Worm (Caenorhabditis elegans) whole organism, L2 larva: Measurements from ENCODE around the gene ttbk-8.1.

ENCODE experiments used
- alr-1 ChIP-seq: fragments of 150-350 bp; optimal IDR thresholded peaks from 2 replicates; lab custom pipeline; 2014; ENCODE audit warnings: missing biosample characterization, missing genetic modification characterization
- dmd-4 ChIP-seq: sonication (generic microtip); optimal IDR thresholded peaks from 2 replicates; lab custom pipeline; 2017; ENCODE audit warnings: missing biosample characterization, missing genetic modification characterization
- egl-27 ChIP-seq: sonication (generic microtip); optimal IDR thresholded peaks from 3 replicates; lab custom pipeline; 2017; ENCODE audit warnings: missing biosample characterization, missing genetic modification reagents, missing genetic modification characterization
- lsy-2 ChIP-seq, 2 experiments: fragments of 150-350 bp in 1 of 2; sonication (generic microtip) in 1 of 2; optimal IDR thresholded peaks; 2 replicates each; lab custom pipeline; 2014 to 2017; ENCODE audit warnings: missing biosample characterization in 2 of 2, missing genetic modification characterization in 2 of 2
- mab-5 ChIP-seq: fragments of 150-350 bp; optimal IDR thresholded peaks from 2 replicates; lab custom pipeline; 2014; ENCODE audit warnings: missing biosample characterization, missing genetic modification characterization
- mdl-1 ChIP-seq, 2 experiments: fragments of 150-350 bp in 1 of 2; sonication (generic microtip) in 1 of 2; optimal IDR thresholded peaks; 2 replicates each; lab custom pipeline; 2017; ENCODE audit warnings: missing biosample characterization in 2 of 2, missing genetic modification characterization in 2 of 2
- nhr-11 ChIP-seq: fragments of 150-350 bp; optimal IDR thresholded peaks from 2 replicates; lab custom pipeline; 2014; ENCODE audit warnings: missing biosample characterization, missing genetic modification characterization
- nhr-12 ChIP-seq: fragments of 150-350 bp; optimal IDR thresholded peaks from 2 replicates; lab custom pipeline; 2014; ENCODE audit warnings: missing biosample characterization, missing genetic modification characterization
- nhr-23 ChIP-seq: fragments of 150-350 bp; optimal IDR thresholded peaks from 2 replicates; lab custom pipeline; 2014; ENCODE audit warnings: missing biosample characterization, missing genetic modification reagents, missing genetic modification characterization
- nhr-6 ChIP-seq: fragments of 150-350 bp; optimal IDR thresholded peaks from 2 replicates; lab custom pipeline; 2014; ENCODE audit warnings: missing biosample characterization, missing genetic modification characterization
- peb-1 ChIP-seq: fragments of 150-350 bp; optimal IDR thresholded peaks from 2 replicates; lab custom pipeline; 2014; ENCODE audit warnings: missing biosample characterization, missing genetic modification characterization
- sma-9 ChIP-seq, 2 experiments: fragments of 150-350 bp in 1 of 2; sonication (generic microtip) in 1 of 2; optimal IDR thresholded peaks; 2 replicates each; lab custom pipeline; 2014 to 2016; ENCODE audit warnings: missing genetic modification characterization in 2 of 2, mild to moderate bottlenecking in 1 of 2, missing biosample characterization in 1 of 2, missing compliant biosample characterization in 1 of 2, missing genetic modification reagents in 1 of 2, moderate library complexity in 1 of 2
- ztf-4 ChIP-seq: fragments of 150-350 bp; optimal IDR thresholded peaks from 2 replicates; lab custom pipeline; 2014; ENCODE audit warnings: missing biosample characterization, missing genetic modification characterization

- no peak for TF ChIP-seq nhr-11
- TF ChIP-seq mdl-1 (tag; optimal IDR thresholded peaks at IDR 0.05; lab: Kevin White, UChicago): no peak
- no peak for TF ChIP-seq nhr-12 (tag; lab: Kevin White, UChicago)
- TF ChIP-seq dmd-4: no peak
- TF ChIP-seq alr-1 (tag; lab: Kevin White, UChicago): no peak
- TF ChIP-seq egl-27: no peak
- TF ChIP-seq nhr-6 (tag; lab: Kevin White, UChicago): no peak
- no peak for TF ChIP-seq peb-1 (tag; lab: Kevin White, UChicago)
- TF ChIP-seq nhr-23 (tag; lab: Kevin White, UChicago): no peak
- no peak for TF ChIP-seq mab-5 (tag; lab: Kevin White, UChicago)
- TF ChIP-seq lsy-2 (tag; optimal IDR thresholded peaks at IDR 0.05; lab: Kevin White, UChicago): no peak
- no peak for TF ChIP-seq ztf-4 (tag; lab: Kevin White, UChicago)
- TF ChIP-seq sma-9 (GFP tag; optimal IDR thresholded peaks at IDR 0.05; lab: Kevin White, UChicago): no peak
- no peak for TF ChIP-seq sma-9 (tag; optimal IDR thresholded peaks at IDR 0.05; lab: Kevin White, UChicago)
These were observed 21.6 kb downstream of the ttbk-8.1 start for ce11 chrIV:13493719-13494118.
